Fruit fly (Drosophila melanogaster) whole organism, wandering third instar larva: ENCODE results near the gene CG42322.

Experiments
- Abd-B ChIP-seq: fragments of >200 bp; optimal IDR thresholded peaks from 2 replicates; lab custom pipeline; 2017; ENCODE audit warnings: missing biosample characterization, missing genetic modification characterization
- CG32264 ChIP-seq: fragments of 200-800 bp; sonication (Bioruptor generic); optimal IDR thresholded peaks from 2 replicates; lab custom pipeline; 2016; ENCODE audit warnings: missing biosample characterization, missing genetic modification characterization
- CG9705 ChIP-seq: fragments of 200-800 bp; sonication (Bioruptor generic); optimal IDR thresholded peaks from 2 replicates; lab custom pipeline; 2018; ENCODE audit warnings: missing biosample characterization, mild to moderate bottlenecking, missing genetic modification characterization
- CrebA ChIP-seq: fragments of 200-800 bp; sonication (Bioruptor generic); optimal IDR thresholded peaks from 2 replicates; lab custom pipeline; 2016; ENCODE audit warnings: missing biosample characterization, mild to moderate bottlenecking, missing genetic modification characterization, borderline replicate concordance
- Dfd ChIP-seq: fragments of >200 bp; optimal IDR thresholded peaks from 2 replicates; lab custom pipeline; 2017; ENCODE audit warnings: missing biosample characterization, missing genetic modification characterization
- Dif ChIP-seq: fragments of 200-275, 200-300 bp; sonication (Bioruptor generic); optimal IDR thresholded peaks from 2 replicates; lab custom pipeline; 2018; ENCODE audit warnings: missing biosample characterization, missing genetic modification characterization; ENCODE audit not compliant: partially characterized antibody
- GATAd ChIP-seq: sonication (Bioruptor generic); optimal IDR thresholded peaks from 2 replicates; lab custom pipeline; 2016; ENCODE audit warnings: missing biosample characterization, missing genetic modification characterization
- HLH106 ChIP-seq: fragments of 200-800 bp; optimal IDR thresholded peaks from 3 replicates; lab custom pipeline; 2019; ENCODE audit warnings: missing biosample characterization, mild to moderate bottlenecking, missing genetic modification characterization, moderate library complexity
- Hnf4 ChIP-seq: fragments of 200-800 bp; sonication (Bioruptor generic); optimal IDR thresholded peaks from 2 replicates; lab custom pipeline; 2016; ENCODE audit warnings: missing biosample characterization, mild to moderate bottlenecking, missing genetic modification characterization
- Hr83 ChIP-seq: fragments of 200-300 bp; sonication (Bioruptor generic); optimal IDR thresholded peaks from 2 replicates; lab custom pipeline; 2016; ENCODE audit warnings: missing biosample characterization, mild to moderate bottlenecking, missing genetic modification characterization, moderate library complexity; ENCODE audit not compliant: poor library complexity, severe bottlenecking
- Jra ChIP-seq: sonication (Bioruptor generic); optimal IDR thresholded peaks from 2 replicates; lab custom pipeline; 2016; ENCODE audit warnings: missing biosample characterization, missing genetic modification characterization
- Mio ChIP-seq: sonication (Bioruptor generic); optimal IDR thresholded peaks from 2 replicates; lab custom pipeline; 2016; ENCODE audit warnings: missing biosample characterization, missing genetic modification characterization
- OdsH ChIP-seq: fragments of 200-800 bp; sonication (Bioruptor generic); optimal IDR thresholded peaks from 2 replicates; lab custom pipeline; 2016; ENCODE audit warnings: missing biosample characterization, mild to moderate bottlenecking, missing genetic modification characterization
- Rel ChIP-seq, 2 experiments: fragments of 200-800 bp; sonication (Bioruptor generic) in 1 of 2; optimal IDR thresholded peaks; 2 replicates in 1 of 2; 3 replicates in 1 of 2; lab custom pipeline; 2016 to 2019; ENCODE audit warnings: mild to moderate bottlenecking in 2 of 2, missing biosample characterization in 2 of 2, missing genetic modification characterization in 2 of 2, moderate library complexity in 1 of 2
- Sp1 ChIP-seq: fragments of 200-800 bp; sonication (Bioruptor generic); optimal IDR thresholded peaks from 3 replicates; lab custom pipeline; 2019; ENCODE audit warnings: missing biosample characterization, mild to moderate bottlenecking, missing genetic modification characterization, moderate library complexity
- Vsx2 ChIP-seq: fragments of 200-300, 225-300 bp; sonication (Bioruptor generic); optimal IDR thresholded peaks from 2 replicates; lab custom pipeline; 2018; ENCODE audit warnings: missing biosample characterization, missing genetic modification characterization; ENCODE audit not compliant: partially characterized antibody
- br ChIP-seq: fragments of 200-800 bp; sonication (Bioruptor generic); optimal IDR thresholded peaks from 2 replicates; lab custom pipeline; 2016; ENCODE audit warnings: missing biosample characterization, missing genetic modification characterization
- brk ChIP-seq: fragments of 200-800 bp; sonication (Bioruptor generic); optimal IDR thresholded peaks from 2 replicates; lab custom pipeline; 2016; ENCODE audit warnings: missing biosample characterization, mild to moderate bottlenecking, missing genetic modification characterization
- dl ChIP-seq, 2 experiments: fragments of 175-275, 200-275 bp in 1 of 2; fragments of 200-275 bp in 1 of 2; sonication (Bioruptor generic); optimal IDR thresholded peaks; lab custom pipeline; 2018; ENCODE audit warnings: mild to moderate bottlenecking in 2 of 2, missing biosample characterization in 2 of 2, missing genetic modification characterization in 2 of 2, moderate library complexity in 2 of 2; ENCODE audit not compliant: partially characterized antibody in 2 of 2, insufficient read depth in 1 of 2
- dmrt93B ChIP-seq: fragments of 200-800 bp; sonication (Bioruptor generic); optimal IDR thresholded peaks from 2 replicates; lab custom pipeline; 2018; ENCODE audit warnings: missing biosample characterization, mild to moderate bottlenecking, missing genetic modification characterization
- dsf ChIP-seq: sonication (Bioruptor generic); optimal IDR thresholded peaks from 2 replicates; lab custom pipeline; 2016; ENCODE audit warnings: missing biosample characterization, missing genetic modification characterization, borderline replicate concordance
- ey ChIP-seq: fragments of 200-800 bp; sonication (Bioruptor generic); optimal IDR thresholded peaks from 2 replicates; lab custom pipeline; 2016; ENCODE audit warnings: missing biosample characterization, missing genetic modification characterization
- foxo ChIP-seq, 2 experiments: fragments of 200-800 bp; sonication (Bioruptor generic); optimal IDR thresholded peaks; 2 replicates in 1 of 2; 3 replicates in 1 of 2; lab custom pipeline; 2016 to 2017; ENCODE audit warnings: missing biosample characterization in 2 of 2, missing genetic modification characterization in 2 of 2
- fru ChIP-seq: fragments of 200-800 bp; sonication (Bioruptor generic); optimal IDR thresholded peaks from 3 replicates; lab custom pipeline; 2016; ENCODE audit warnings: missing biosample characterization, mild to moderate bottlenecking, missing genetic modification characterization
- h ChIP-seq: fragments of 200-800 bp; sonication (Bioruptor generic); optimal IDR thresholded peaks from 3 replicates; lab custom pipeline; 2016; ENCODE audit warnings: missing biosample characterization, mild to moderate bottlenecking, missing genetic modification characterization
- jim ChIP-seq: fragments of 175-275, 200-325 bp; sonication (Bioruptor generic); optimal IDR thresholded peaks from 2 replicates; lab custom pipeline; 2016; ENCODE audit warnings: missing biosample characterization, mild to moderate bottlenecking, missing genetic modification characterization
- lola ChIP-seq: fragments of >200 bp; optimal IDR thresholded peaks from 2 replicates; lab custom pipeline; 2017; ENCODE audit warnings: missing biosample characterization, missing genetic modification characterization
- pan ChIP-seq: fragments of >200 bp; optimal IDR thresholded peaks from 2 replicates; lab custom pipeline; 2017
- psq ChIP-seq: fragments of 200-800 bp; sonication (Bioruptor generic); optimal IDR thresholded peaks from 3 replicates; lab custom pipeline; 2017; ENCODE audit warnings: missing biosample characterization, mild to moderate bottlenecking, missing genetic modification characterization, moderate library complexity
- rgr ChIP-seq: fragments of 200-800 bp; sonication (Bioruptor generic); optimal IDR thresholded peaks from 3 replicates; lab custom pipeline; 2016; ENCODE audit warnings: missing biosample characterization, mild to moderate bottlenecking, missing genetic modification characterization
- sage ChIP-seq: fragments of 200-800 bp; sonication (Bioruptor generic); optimal IDR thresholded peaks from 2 replicates; lab custom pipeline; 2016; ENCODE audit warnings: missing biosample characterization, mild to moderate bottlenecking, missing genetic modification characterization
- sv ChIP-seq: fragments of 200-800 bp; sonication (Bioruptor generic); optimal IDR thresholded peaks from 3 replicates; lab custom pipeline; 2016; ENCODE audit warnings: missing biosample characterization, missing genetic modification characterization
- tai ChIP-seq: sonication (Bioruptor generic); optimal IDR thresholded peaks from 2 replicates; lab custom pipeline; 2016; ENCODE audit warnings: missing biosample characterization, missing genetic modification characterization
- usp ChIP-seq: fragments of >200 bp; optimal IDR thresholded peaks from 2 replicates; lab custom pipeline; 2017; ENCODE audit warnings: missing biosample characterization, missing genetic modification characterization
- woc ChIP-seq: sonication (Bioruptor generic); optimal IDR thresholded peaks from 2 replicates; lab custom pipeline; 2016; ENCODE audit warnings: missing biosample characterization, mild to moderate bottlenecking, missing genetic modification characterization

The CG42322 gene

DNA sequence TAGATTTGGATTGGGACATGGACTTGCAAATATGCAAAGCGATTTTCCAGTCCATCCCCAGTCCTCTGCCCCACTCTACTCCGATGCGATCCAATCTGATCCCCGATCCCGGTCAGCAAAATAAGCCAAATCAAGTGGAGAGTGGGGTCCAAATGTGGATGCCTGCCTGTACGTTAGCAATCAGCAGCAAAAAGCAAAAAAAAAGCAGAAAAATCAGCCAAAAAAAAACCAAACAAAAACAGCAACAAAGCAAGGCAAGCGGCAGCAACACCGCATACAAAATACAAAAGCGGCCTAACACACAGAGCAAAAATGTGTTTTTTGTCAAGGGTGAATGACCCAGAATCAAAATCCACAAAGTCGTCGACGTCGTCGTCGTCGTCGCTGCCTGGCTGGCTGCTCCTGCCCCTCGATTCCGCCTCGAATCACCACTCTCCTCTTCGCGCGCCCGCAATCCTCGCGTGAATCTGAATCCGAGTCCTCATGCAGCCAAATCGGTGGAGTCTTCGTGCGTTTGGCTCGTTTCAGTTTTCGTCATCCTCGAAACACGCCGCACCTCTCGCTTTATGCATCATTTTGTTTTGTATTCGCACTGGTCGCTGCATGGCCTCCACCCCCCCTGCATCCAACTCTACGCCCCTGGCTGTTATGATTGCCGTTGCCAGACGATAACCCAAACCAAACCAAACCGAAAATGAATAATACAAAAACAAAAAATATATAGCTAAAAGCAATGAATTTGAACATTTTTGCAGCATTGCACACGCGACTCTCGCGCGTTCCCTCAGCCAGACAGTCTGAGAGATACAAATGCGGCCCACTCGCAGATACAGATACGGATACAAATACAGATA is 25.6 kb downstream of the CG42322 start:
- peak; percentile 89 for TF ChIP-seq br (GFP tag; lab: Kevin White, UChicago)
- TF ChIP-seq dsf (GFP tag; lab: Kevin White, UChicago) = no peak
- peak; percentile 52 for TF ChIP-seq dmrt93B (GFP tag; lab: Kevin White, UChicago)
- peak; percentile 88 for TF ChIP-seq rgr (GFP tag; lab: Kevin White, UChicago)
- TF ChIP-seq sv (GFP tag; lab: Kevin White, UChicago) = no peak
- TF ChIP-seq Hnf4 (GFP tag; lab: Kevin White, UChicago) = peak; percentile 85
- TF ChIP-seq ey = peak; percentile 90
- peak; percentile 91 for TF ChIP-seq psq (GFP tag; lab: Kevin White, UChicago)
- peak; percentile 87 for TF ChIP-seq fru (GFP tag; lab: Kevin White, UChicago)
- TF ChIP-seq Dif (GFP tag; lab: Kevin White, UChicago) = peak; percentile 57
- no peak for TF ChIP-seq GATAd (GFP tag; lab: Kevin White, UChicago)
- peak; percentile 40 to 91 for TF ChIP-seq foxo (GFP tag; optimal IDR thresholded peaks at IDR 0.05; lab: Kevin White, UChicago)
- TF ChIP-seq woc = peak; percentile 78
- no peak for TF ChIP-seq Dfd (GFP tag; lab: Kevin White, UChicago)
- TF ChIP-seq brk (GFP tag; lab: Kevin White, UChicago) = peak; percentile 53
- peak; percentile 21 for TF ChIP-seq CG9705 (GFP tag; lab: Kevin White, UChicago)
- TF ChIP-seq usp (GFP tag; lab: Kevin White, UChicago) = no peak
- TF ChIP-seq OdsH (GFP tag; lab: Kevin White, UChicago) = peak; percentile 87
- TF ChIP-seq Sp1 (GFP tag; lab: Kevin White, UChicago) = peak; percentile 70
- TF ChIP-seq CrebA (GFP tag; lab: Kevin White, UChicago) = peak; percentile 74
- TF ChIP-seq HLH106 (tag; lab: Kevin White, UChicago) = peak; percentile 82
- peak; percentile 88 for TF ChIP-seq Hr83
- peak in 1 of 2 experiments; percentile 14 for TF ChIP-seq dl (GFP tag; optimal IDR thresholded peaks at IDR 0.05; lab: Kevin White, UChicago; ENCODE audit: insufficient read depth in 1 of 2, partially characterized antibody in 2 of 2)
- peak; percentile 50 for TF ChIP-seq sage (GFP tag; lab: Kevin White, UChicago)
- peak; percentile 97 for TF ChIP-seq h
- TF ChIP-seq pan (lab: Kevin White, UChicago) = no peak
- TF ChIP-seq tai (GFP tag; lab: Kevin White, UChicago) = peak; percentile 94
- peak; percentile 81 for TF ChIP-seq Jra (GFP tag; lab: Kevin White, UChicago)
- TF ChIP-seq Abd-B (GFP tag; lab: Kevin White, UChicago) = no peak
- TF ChIP-seq Rel (GFP tag; optimal IDR thresholded peaks at IDR 0.05; lab: Kevin White, UChicago) = peak; percentile 94
- peak; percentile 58 for TF ChIP-seq Rel (tag; optimal IDR thresholded peaks at IDR 0.05; lab: Kevin White, UChicago)
- peak; percentile 91 for TF ChIP-seq jim (GFP tag; lab: Kevin White, UChicago)
- peak; percentile 50 for TF ChIP-seq Mio (GFP tag; lab: Kevin White, UChicago)
- TF ChIP-seq CG32264 (GFP tag; lab: Kevin White, UChicago) = peak; percentile 73
- peak; percentile 42 for TF ChIP-seq Vsx2 (GFP tag; lab: Kevin White, UChicago)
- TF ChIP-seq lola (GFP tag; lab: Kevin White, UChicago) = no peak

- no peak for TF ChIP-seq tai (GFP tag; lab: Kevin White, UChicago)
- peak; percentile 85 for TF ChIP-seq Hr83
Measured at dm6 chr3R:20766156-20766486, 26.2 kb downstream of the CG42322 start.

DNA sequence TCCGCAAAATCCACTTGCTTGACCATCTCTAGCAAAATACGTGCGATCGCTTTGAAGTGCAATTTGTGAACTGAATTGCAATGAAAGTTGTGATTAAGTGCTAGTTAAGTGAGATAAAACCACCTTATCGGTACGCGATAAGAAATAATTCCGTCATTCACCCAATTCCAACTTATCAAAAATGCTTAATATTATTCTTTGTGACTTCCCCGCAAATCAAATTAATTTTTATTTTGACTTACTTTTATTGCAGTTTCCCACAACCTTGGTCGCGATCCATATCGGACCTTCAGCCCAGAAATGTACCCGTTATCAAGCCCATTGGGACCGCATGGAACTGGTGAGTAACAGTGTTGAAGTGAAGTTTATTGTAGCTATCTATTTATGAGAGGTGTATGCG is 32.6 kb downstream of the CG42322 start, which contains the start of gene Takl1:
TSS of gene Takl1 (minus strand) at position 59 of the 400 bp plus-strand sequence.
- TF ChIP-seq dmrt93B (GFP tag; lab: Kevin White, UChicago) (no peak), fru (GFP tag; lab: Kevin White, UChicago) (no peak), Rel (GFP tag; optimal IDR thresholded peaks at IDR 0.05; lab: Kevin White, UChicago) (no peak), Rel (tag; optimal IDR thresholded peaks at IDR 0.05; lab: Kevin White, UChicago) (peak; percentile 97), pan (lab: Kevin White, UChicago) (no peak), CG32264 (GFP tag; lab: Kevin White, UChicago) (no peak)
